Worm (Caenorhabditis elegans): ENCODE data around the gene srt-35.

DNA sequence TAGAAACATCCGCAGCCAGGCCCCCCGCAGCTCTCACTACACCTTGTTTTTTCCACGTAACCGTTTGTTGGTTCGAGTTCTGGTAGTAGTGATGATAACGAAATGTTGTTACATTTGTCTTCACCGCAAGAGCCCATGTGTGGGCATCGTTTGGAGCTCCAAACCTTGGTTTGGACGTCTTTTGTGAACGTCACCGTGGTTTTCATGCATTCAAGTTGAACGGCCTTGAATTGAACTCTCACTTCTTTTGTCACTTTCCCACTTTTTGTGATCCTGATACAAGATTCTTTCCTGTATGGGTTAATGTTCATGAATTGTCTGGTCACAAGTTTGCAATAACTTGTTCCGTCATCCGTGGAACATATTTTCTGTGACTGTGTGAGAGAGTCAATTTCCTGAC, 39.4 kb upstream of the srt-35 start:
- no peak for TF ChIP-seq eyg-1 (tag; optimal IDR thresholded peaks at IDR 0.05)
- no peak for TF ChIP-seq hlh-30 (tag; optimal IDR thresholded peaks at IDR 0.05; ENCODE audit: insufficient read depth)
- no peak for TF ChIP-seq unc-55 (GFP tag; optimal IDR thresholded peaks at IDR 0.05)
- no peak for TF ChIP-seq ceh-9 (tag; optimal IDR thresholded peaks at IDR 0.05)
- TF ChIP-seq zip-5 (tag; optimal IDR thresholded peaks at IDR 0.05), result no peak
- TF ChIP-seq ceh-2 (tag; optimal IDR thresholded peaks at IDR 0.05), result no peak
- no peak for TF ChIP-seq ama-1 (optimal IDR thresholded peaks at IDR 0.05)
- no peak for TF ChIP-seq hlh-6 (tag; optimal IDR thresholded peaks at IDR 0.05)
- no peak for TF ChIP-seq ceh-18 (tag; optimal IDR thresholded peaks at IDR 0.05)
- TF ChIP-seq pha-4 (tag; optimal IDR thresholded peaks at IDR 0.05), result no peak
- TF ChIP-seq fkh-10 (GFP tag; optimal IDR thresholded peaks at IDR 0.05), result no peak
- no peak for TF ChIP-seq ceh-31 (tag; optimal IDR thresholded peaks at IDR 0.05)
- no peak for TF ChIP-seq T23F11.4 (GFP tag; optimal IDR thresholded peaks at IDR 0.05)
- TF ChIP-seq ceh-14 (tag; optimal IDR thresholded peaks at IDR 0.05), result no peak

Measured in whole organism, late embryonic.